Fruit fly (Drosophila melanogaster) whole organism, prepupa: Measurements from ENCODE around the gene prd1.

Experiments
- Blimp-1 ChIP-seq: fragments of 200-800 bp; sonication (Bioruptor generic); optimal IDR thresholded peaks from 3 replicates; lab custom pipeline; 2017; ENCODE audit warnings: missing biosample characterization, missing genetic modification characterization, mild to moderate bottlenecking, moderate library complexity, missing genetic modification reagents
- CG10669 ChIP-seq: fragments of 200-800 bp; sonication (Bioruptor generic); optimal IDR thresholded peaks from 3 replicates; lab custom pipeline; 2018; ENCODE audit warnings: missing biosample characterization, mild to moderate bottlenecking, missing genetic modification characterization, moderate library complexity
- CG11294 ChIP-seq: fragments of 200-800 bp; sonication (Bioruptor generic); IDR thresholded peaks from 2 replicates; pipeline ENCODE4 v1.3.6; 2022; ENCODE audit warnings: missing biosample characterization, missing genetic modification characterization
- CG11902 ChIP-seq: fragments of 200-800 bp; sonication (Bioruptor generic); optimal IDR thresholded peaks from 3 replicates; lab custom pipeline; 2016; ENCODE audit warnings: missing biosample characterization, missing genetic modification characterization
- CG15336 ChIP-seq: fragments of 200-800 bp; sonication (Bioruptor generic); IDR thresholded peaks from 2 replicates; pipeline ENCODE4 v1.3.6; 2022; ENCODE audit warnings: missing biosample characterization, missing genetic modification characterization
- CG16779 ChIP-seq: fragments of 200-800 bp; sonication (Bioruptor generic); optimal IDR thresholded peaks from 3 replicates; lab custom pipeline; 2017; ENCODE audit warnings: missing biosample characterization, mild to moderate bottlenecking, missing genetic modification characterization
- CG3032 ChIP-seq: fragments of 200-800 bp; optimal IDR thresholded peaks from 2 replicates; lab custom pipeline; 2019; ENCODE audit warnings: missing biosample characterization, mild to moderate bottlenecking, missing genetic modification characterization, moderate library complexity
- CG31627 ChIP-seq: fragments of 200-800 bp; sonication (Bioruptor generic); optimal IDR thresholded peaks from 3 replicates; lab custom pipeline; 2016; ENCODE audit warnings: missing biosample characterization, missing genetic modification characterization
- CG32006 ChIP-seq: fragments of 200-800 bp; sonication (Bioruptor generic); optimal IDR thresholded peaks from 3 replicates; lab custom pipeline; 2017; ENCODE audit warnings: missing biosample characterization, mild to moderate bottlenecking, missing genetic modification characterization
- CG3919 ChIP-seq: fragments of 200-800 bp; sonication (Bioruptor generic); optimal IDR thresholded peaks from 3 replicates; lab custom pipeline; 2016; ENCODE audit warnings: missing biosample characterization, missing genetic modification characterization
- CG4318 ChIP-seq: fragments of 200-800 bp; sonication (Bioruptor generic); optimal IDR thresholded peaks from 3 replicates; lab custom pipeline; 2017; ENCODE audit warnings: missing biosample characterization, mild to moderate bottlenecking, missing genetic modification characterization
- CG6163 ChIP-seq: fragments of 200-800 bp; sonication (Bioruptor generic); IDR thresholded peaks from 3 replicates; pipeline ENCODE4 v1.3.6; 2022; ENCODE audit warnings: missing biosample characterization, missing genetic modification characterization
- CG6276 ChIP-seq: fragments of 200-800 bp; sonication (Bioruptor generic); optimal IDR thresholded peaks from 2 replicates; lab custom pipeline; 2017; ENCODE audit warnings: missing biosample characterization, mild to moderate bottlenecking, missing genetic modification characterization
- CG6792 ChIP-seq: fragments of 200-800 bp; sonication (Bioruptor generic); optimal IDR thresholded peaks from 3 replicates; lab custom pipeline; 2016; ENCODE audit warnings: missing biosample characterization, missing genetic modification characterization
- CG6808 ChIP-seq: fragments of 200-800 bp; sonication (Bioruptor generic); optimal IDR thresholded peaks from 3 replicates; lab custom pipeline; 2017; ENCODE audit warnings: missing biosample characterization, missing genetic modification characterization, mild to moderate bottlenecking, moderate library complexity, missing genetic modification reagents
- CG7368 ChIP-seq: fragments of 200-800 bp; sonication (Bioruptor generic); optimal IDR thresholded peaks from 3 replicates; lab custom pipeline; 2016; ENCODE audit warnings: missing biosample characterization, missing genetic modification characterization
- CG8119 ChIP-seq: fragments of 200-800 bp; sonication (Bioruptor generic); IDR thresholded peaks from 3 replicates; pipeline ENCODE4 v1.3.6; 2022; ENCODE audit warnings: missing biosample characterization, missing genetic modification characterization
- CG8319 ChIP-seq: fragments of 200-800 bp; sonication (Bioruptor generic); optimal IDR thresholded peaks from 3 replicates; lab custom pipeline; 2016; ENCODE audit warnings: missing biosample characterization, missing genetic modification characterization
- CG8632 ChIP-seq: fragments of 200-800 bp; sonication (Bioruptor generic); optimal IDR thresholded peaks from 3 replicates; lab custom pipeline; 2016; ENCODE audit warnings: missing biosample characterization, missing genetic modification characterization
- CG9139 ChIP-seq: fragments of 200-800 bp; sonication (Bioruptor generic); optimal IDR thresholded peaks from 3 replicates; lab custom pipeline; 2017; ENCODE audit warnings: missing biosample characterization, mild to moderate bottlenecking, missing genetic modification characterization
- Eip78C ChIP-seq: fragments of 200-800 bp; sonication (Bioruptor generic); peaks from one replicate; lab custom pipeline; 2016; ENCODE audit warnings: missing biosample characterization, missing genetic modification characterization
- Eip93F ChIP-seq: fragments of 200-800 bp; sonication (Bioruptor generic); optimal IDR thresholded peaks from 2 replicates; lab custom pipeline; 2016; ENCODE audit warnings: missing biosample characterization, mild to moderate bottlenecking, missing genetic modification characterization
- Ets21C ChIP-seq: fragments of 200-800 bp; sonication (Bioruptor generic); optimal IDR thresholded peaks from 3 replicates; lab custom pipeline; 2016; ENCODE audit warnings: missing biosample characterization, missing genetic modification characterization
- Ets96B ChIP-seq: fragments of 200-800 bp; optimal IDR thresholded peaks from 2 replicates; lab custom pipeline; 2019; ENCODE audit warnings: missing biosample characterization, mild to moderate bottlenecking, missing genetic modification characterization, moderate library complexity
- Hr39 ChIP-seq: fragments of 200-800 bp; sonication (Bioruptor generic); optimal IDR thresholded peaks from 2 replicates; lab custom pipeline; 2016; ENCODE audit warnings: missing biosample characterization, missing genetic modification characterization
- Lpt ChIP-seq: fragments of 200-800 bp; sonication (Bioruptor generic); optimal IDR thresholded peaks from 3 replicates; lab custom pipeline; 2016; ENCODE audit warnings: missing biosample characterization, missing genetic modification characterization
- OdsH ChIP-seq: fragments of 200-800 bp; sonication (Bioruptor generic); optimal IDR thresholded peaks from 3 replicates; lab custom pipeline; 2016; ENCODE audit warnings: missing biosample characterization, missing genetic modification characterization
- Smox ChIP-seq: fragments of 200-800 bp; sonication (Bioruptor generic); optimal IDR thresholded peaks from 3 replicates; lab custom pipeline; 2016; ENCODE audit warnings: missing biosample characterization, missing genetic modification characterization
- Sox102F ChIP-seq: fragments of 200-800 bp; sonication (Bioruptor generic); optimal IDR thresholded peaks from 2 replicates; lab custom pipeline; 2016; ENCODE audit warnings: missing biosample characterization, mild to moderate bottlenecking, missing genetic modification characterization
- Sox15 ChIP-seq: fragments of 200-800 bp; sonication (Bioruptor generic); optimal IDR thresholded peaks from 3 replicates; lab custom pipeline; 2016; ENCODE audit warnings: missing biosample characterization, missing genetic modification characterization
- achi ChIP-seq: fragments of 200-800 bp; sonication (Bioruptor generic); optimal IDR thresholded peaks from 3 replicates; lab custom pipeline; 2016; ENCODE audit warnings: missing biosample characterization, missing genetic modification characterization
- cyc ChIP-seq: fragments of 200-800 bp; sonication (Bioruptor generic); optimal IDR thresholded peaks from 3 replicates; lab custom pipeline; 2016; ENCODE audit warnings: missing biosample characterization, missing genetic modification characterization
- dac ChIP-seq: fragments of 200-800 bp; sonication (Bioruptor generic); optimal IDR thresholded peaks from 2 replicates; lab custom pipeline; 2017; ENCODE audit warnings: missing biosample characterization, mild to moderate bottlenecking, missing genetic modification characterization
- dsx ChIP-seq: fragments of 200-800 bp; optimal IDR thresholded peaks from 3 replicates; lab custom pipeline; 2019; ENCODE audit warnings: missing biosample characterization, mild to moderate bottlenecking, missing genetic modification characterization, moderate library complexity; ENCODE audit not compliant: poor library complexity, severe bottlenecking
- eg ChIP-seq: fragments of 200-800 bp; sonication (Bioruptor generic); IDR thresholded peaks from 3 replicates; pipeline ENCODE4 v1.3.6; 2022; ENCODE audit warnings: missing biosample characterization, missing genetic modification characterization
- fkh ChIP-seq: fragments of 200-800 bp; sonication (Bioruptor generic); optimal IDR thresholded peaks from 3 replicates; lab custom pipeline; 2017; ENCODE audit warnings: missing biosample characterization, mild to moderate bottlenecking, missing genetic modification characterization, moderate library complexity
- net ChIP-seq: fragments of 200-800 bp; sonication (Bioruptor generic); optimal IDR thresholded peaks from 3 replicates; lab custom pipeline; 2016; ENCODE audit warnings: missing biosample characterization, missing genetic modification characterization
- pdm3 ChIP-seq: fragments of 200-800 bp; sonication (Bioruptor generic); optimal IDR thresholded peaks from 3 replicates; lab custom pipeline; 2016; ENCODE audit warnings: missing biosample characterization, missing genetic modification characterization
- salr ChIP-seq, 2 experiments: fragments of 200-800 bp; sonication (Bioruptor generic); optimal IDR thresholded peaks; 3 replicates each; lab custom pipeline; 2016 to 2018; ENCODE audit warnings: missing biosample characterization in 2 of 2, missing genetic modification characterization in 2 of 2, mild to moderate bottlenecking in 1 of 2
- spab ChIP-seq: fragments of 200-800 bp; sonication (Bioruptor generic); optimal IDR thresholded peaks from 2 replicates; lab custom pipeline; 2017; ENCODE audit warnings: missing biosample characterization, mild to moderate bottlenecking, missing genetic modification characterization, missing genetic modification reagents
- ss ChIP-seq, 2 experiments: fragments of 200-800 bp; sonication (Bioruptor generic); optimal IDR thresholded peaks; 2 replicates in 1 of 2; 3 replicates in 1 of 2; lab custom pipeline; 2017 to 2018; ENCODE audit warnings: mild to moderate bottlenecking in 2 of 2, missing biosample characterization in 2 of 2, missing genetic modification characterization in 2 of 2, moderate library complexity in 1 of 2
- svp ChIP-seq: fragments of 200-800 bp; sonication (Bioruptor generic); peaks from one replicate; lab custom pipeline; 2016; ENCODE audit warnings: missing biosample characterization, missing genetic modification characterization
- topi ChIP-seq: fragments of 200-800 bp; sonication (Bioruptor generic); optimal IDR thresholded peaks from 3 replicates; lab custom pipeline; 2016; ENCODE audit warnings: missing biosample characterization, missing genetic modification characterization
- vri ChIP-seq: fragments of 200-800 bp; sonication (Bioruptor generic); optimal IDR thresholded peaks from 3 replicates; lab custom pipeline; 2016; ENCODE audit warnings: missing biosample characterization, mild to moderate bottlenecking, missing genetic modification characterization

prd1 gene

dm6 chr3R:11810831-11811484 is 24.1 kb upstream of the prd1 start:
- TF ChIP-seq vri (GFP tag; lab: Kevin White, UChicago) = peak; percentile 20
- TF ChIP-seq svp = peak; percentile 89
- no peak for TF ChIP-seq CG9139 (GFP tag; lab: Kevin White, UChicago)
- no peak for TF ChIP-seq salr (GFP tag; optimal IDR thresholded peaks at IDR 0.05; lab: Kevin White, UChicago)
- no peak for TF ChIP-seq Eip93F (GFP tag; lab: Kevin White, UChicago)
- TF ChIP-seq eg (GFP tag; lab: Robert Waterston, UW) = no peak
- TF ChIP-seq, all 60 proteins: peak for 2

- TF ChIP-seq fkh (GFP tag; lab: Kevin White, UChicago) (peak; percentile 57), achi (GFP tag; lab: Kevin White, UChicago) (no peak), Ets21C (GFP tag; lab: Kevin White, UChicago) (no peak), Lpt (GFP tag; lab: Kevin White, UChicago) (no peak)
These were observed 22.8 kb upstream of the prd1 start for dm6 chr3R:11809620-11810019.

dm6 chr3R:11807641-11808040 is 20.8 kb upstream of the prd1 start:
- TF ChIP-seq dac (GFP tag; lab: Kevin White, UChicago) = no peak
- TF ChIP-seq Eip78C (GFP tag; lab: Kevin White, UChicago) = peak; percentile 66

- TF ChIP-seq Eip93F (GFP tag; lab: Kevin White, UChicago) (no peak), CG6792 (GFP tag; lab: Kevin White, UChicago) (peak; percentile 48), pdm3 (peak; percentile 64), CG3032 (tag; lab: Kevin White, UChicago) (peak; percentile 39), CG8319 (GFP tag; lab: Kevin White, UChicago) (peak; percentile 14), ss (GFP tag; optimal IDR thresholded peaks at IDR 0.05; lab: Kevin White, UChicago) (peak in 1 of 2 experiments; percentile 30), CG4318 (peak; percentile 36), dac (GFP tag; lab: Kevin White, UChicago) (no peak), CG32006 (peak; percentile 62), topi (peak; percentile 36), CG8632 (GFP tag; lab: Kevin White, UChicago) (peak; percentile 40), CG7368 (GFP tag; lab: Kevin White, UChicago) (peak; percentile 15), Hr39 (GFP tag; lab: Kevin White, UChicago) (peak; percentile 51), CG6276 (GFP tag; lab: Kevin White, UChicago) (peak; percentile 37), OdsH (peak; percentile 67), Smox (GFP tag; lab: Kevin White, UChicago) (peak; percentile 31), CG11902 (no peak), CG6808 (GFP tag; lab: Kevin White, UChicago) (peak; percentile 44), svp (peak; percentile 69), CG3919 (GFP tag; lab: Kevin White, UChicago) (peak; percentile 51), cyc (GFP tag; lab: Kevin White, UChicago) (peak; percentile 14), CG16779 (tag; lab: Kevin White, UChicago) (peak; percentile 22), dsx (GFP tag; lab: Kevin White, UChicago) (no peak), spab (GFP tag; lab: Kevin White, UChicago) (peak; percentile 27), CG15336 (GFP tag; lab: Robert Waterston, UW) (peak; percentile 51), CG31627 (GFP tag; lab: Kevin White, UChicago) (peak; percentile 50), Ets96B (tag; lab: Kevin White, UChicago) (no peak), CG8119 (GFP tag; lab: Robert Waterston, UW) (peak; percentile 63), CG6163 (GFP tag; lab: Robert Waterston, UW) (peak; percentile 68), Sox15 (peak; percentile 11), Blimp-1 (no peak), Sox102F (peak; percentile 50), Eip78C (GFP tag; lab: Kevin White, UChicago) (peak; percentile 92), CG10669 (GFP tag; lab: Kevin White, UChicago) (peak; percentile 56), CG11294 (GFP tag; lab: Robert Waterston, UW) (0 out of 2 replicates have a peak, but pooled peaks have one; percentile 36), net (GFP tag; lab: Kevin White, UChicago) (peak; percentile 58), CG9139 (GFP tag; lab: Kevin White, UChicago) (no peak), Ets21C (GFP tag; lab: Kevin White, UChicago) (peak; percentile 12)
These were observed 19.9 kb upstream of the prd1 start for dm6 chr3R:11806753-11807152.
